Worm (Caenorhabditis elegans) whole organism, midembryonic: Measurements from ENCODE around the gene C25G6.3.

Experiments used
- T22C8.4 ChIP-seq: fragments of 200-800 bp; sonication (Bioruptor generic); IDR thresholded peaks from 2 replicates; pipeline ENCODE4 v1.3.6; 2022; ENCODE audit warnings: missing genetic modification characterization, missing compliant biosample characterization
- cog-1 ChIP-seq: sonication (generic microtip); optimal IDR thresholded peaks from 2 replicates; lab custom pipeline; 2016; ENCODE audit warnings: missing genetic modification characterization, missing compliant biosample characterization
- flt-1 ChIP-seq: fragments of 200-800 bp; sonication (Bioruptor generic); IDR thresholded peaks from 2 replicates; pipeline ENCODE4 v1.3.6; 2022; ENCODE audit warnings: missing genetic modification characterization, missing compliant biosample characterization
- klf-2 ChIP-seq: fragments of 200-800 bp; sonication (Bioruptor generic); conservative IDR thresholded peaks from 2 replicates; pipeline ENCODE4 v1.3.6; 2022; ENCODE audit warnings: missing genetic modification reagents, missing genetic modification characterization, missing compliant biosample characterization
- med-1 ChIP-seq: sonication (generic microtip); optimal IDR thresholded peaks from 2 replicates; lab custom pipeline; 2017; ENCODE audit warnings: missing genetic modification characterization, mild to moderate bottlenecking, missing compliant biosample characterization, antibody characterized with exemption, missing genetic modification reagents; ENCODE audit not compliant: insufficient read depth
- ref-1 ChIP-seq: fragments of 200-800 bp; sonication (Bioruptor generic); conservative IDR thresholded peaks from 2 replicates; pipeline ENCODE4 v1.3.6; 2022; ENCODE audit warnings: missing genetic modification reagents, missing genetic modification characterization, missing compliant biosample characterization
- tab-1 ChIP-seq: fragments of 200-800 bp; sonication (Bioruptor generic); IDR thresholded peaks from 2 replicates; pipeline ENCODE4 v1.3.6; 2022; ENCODE audit warnings: missing genetic modification characterization, missing compliant biosample characterization
- ztf-23 ChIP-seq: fragments of 200-800 bp; sonication (Bioruptor generic); IDR thresholded peaks from 2 replicates; pipeline ENCODE4 v1.3.6; 2022; ENCODE audit warnings: missing genetic modification reagents, missing genetic modification characterization, missing compliant biosample characterization
- ztf-29 ChIP-seq: fragments of 200-800 bp; sonication (Bioruptor generic); IDR thresholded peaks from 2 replicates; pipeline ENCODE4 v1.3.6; 2022; ENCODE audit warnings: missing genetic modification reagents, missing genetic modification characterization, missing compliant biosample characterization

C25G6.3 gene

DNA sequence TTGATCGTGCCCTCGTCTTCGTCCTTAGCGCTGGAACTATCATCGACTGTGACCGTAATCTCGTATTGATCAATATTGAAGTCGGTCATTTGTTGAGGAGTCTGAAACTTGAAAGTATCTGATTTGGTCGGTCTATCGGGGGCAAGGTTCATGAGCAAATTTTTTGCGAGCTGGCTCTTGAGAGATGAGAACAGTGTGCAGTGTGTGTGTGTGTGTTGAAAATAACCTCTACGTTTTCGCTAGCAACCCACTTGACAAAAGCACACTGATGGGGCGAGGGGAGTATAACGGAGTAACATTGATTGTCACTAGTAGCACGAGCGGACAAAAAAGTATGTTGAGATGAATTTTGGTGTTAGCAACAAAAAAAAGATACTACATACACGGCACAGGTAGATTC is at the start of gene C25G6.3:
TSS of gene C25G6.3 (minus strand) at position 101 of the 400 bp plus-strand sequence.
- TF ChIP-seq ztf-29 (GFP tag; lab: Robert Waterston, UW) = no peak
- TF ChIP-seq ztf-23 (GFP tag; lab: Robert Waterston, UW) = no peak
- TF ChIP-seq ref-1 (GFP tag; lab: Robert Waterston, UW) = no peak
- no peak for TF ChIP-seq flt-1
- TF ChIP-seq cog-1 (tag; lab: Kevin White, UChicago) = no peak
- no peak for TF ChIP-seq klf-2 (GFP tag; lab: Robert Waterston, UW)
- no peak for TF ChIP-seq tab-1 (GFP tag; lab: Robert Waterston, UW)
- no peak for TF ChIP-seq med-1
- no peak for TF ChIP-seq T22C8.4 (GFP tag; lab: Robert Waterston, UW)

- no peak for TF ChIP-seq klf-2 (GFP tag; lab: Robert Waterston, UW)
- TF ChIP-seq ref-1 (GFP tag; lab: Robert Waterston, UW) = no peak
- TF ChIP-seq ztf-29 (GFP tag; lab: Robert Waterston, UW) = no peak
These were observed 33.8 kb upstream of the C25G6.3 start, which contains the start of gene C52B11.5 for ce11 chrX:1272539-1272938. TSS of gene C52B11.5 (plus strand) at chrX:1272788.

DNA sequence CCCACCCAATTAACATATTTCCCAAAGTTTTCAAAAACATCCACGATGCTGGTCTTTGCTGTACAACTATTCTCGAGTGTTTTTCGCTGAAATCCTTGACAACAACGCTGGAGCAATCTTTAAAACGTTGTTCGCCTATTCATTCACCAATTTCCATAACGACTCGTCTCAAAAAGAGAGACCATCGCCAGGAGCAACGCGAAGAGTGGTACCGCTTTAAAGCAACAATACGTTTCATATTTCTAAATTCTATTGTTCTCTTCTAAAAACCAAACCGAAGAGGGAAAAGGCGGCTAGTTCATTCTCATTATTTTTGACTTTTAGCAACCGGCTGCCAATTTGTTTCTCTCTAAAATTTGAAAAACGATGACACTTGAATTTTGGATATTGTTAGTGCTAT is 31.9 kb upstream of the C25G6.3 start, which contains the start of gene C25G6.1:
TSS of gene C25G6.1 (plus strand) at position 301 of the 400 bp plus-strand sequence.
- TF ChIP-seq tab-1 (GFP tag; lab: Robert Waterston, UW) = no peak
- TF ChIP-seq med-1 = no peak
- no peak for TF ChIP-seq ztf-23 (GFP tag; lab: Robert Waterston, UW)
- no peak for TF ChIP-seq klf-2 (GFP tag; lab: Robert Waterston, UW)
- no peak for TF ChIP-seq cog-1 (tag; lab: Kevin White, UChicago)
- TF ChIP-seq T22C8.4 (GFP tag; lab: Robert Waterston, UW) = no peak

DNA sequence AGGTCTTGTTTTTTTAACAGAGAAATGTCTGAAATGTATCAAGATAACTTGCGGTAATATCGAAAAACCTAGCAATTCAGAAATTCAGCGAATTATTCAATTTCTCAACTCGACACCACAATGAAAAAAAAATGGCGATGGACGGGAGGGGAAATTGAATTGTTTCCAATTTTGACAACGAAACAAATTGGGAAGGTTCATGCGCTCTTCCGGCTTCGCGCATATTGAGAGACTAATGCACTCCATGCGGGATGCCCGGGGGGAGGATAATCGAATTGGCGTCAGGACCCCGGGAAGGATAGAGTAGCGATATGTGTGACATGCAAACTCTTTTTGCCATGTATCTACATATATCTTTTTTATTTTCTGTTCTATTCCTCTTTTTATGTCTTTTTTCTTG is 26.6 kb upstream of the C25G6.3 start:
- TF ChIP-seq med-1 (no peak), T22C8.4 (GFP tag; lab: Robert Waterston, UW) (no peak), cog-1 (tag; lab: Kevin White, UChicago) (no peak), klf-2 (GFP tag; lab: Robert Waterston, UW) (no peak), ztf-29 (GFP tag; lab: Robert Waterston, UW) (no peak), tab-1 (GFP tag; lab: Robert Waterston, UW) (no peak), ztf-23 (GFP tag; lab: Robert Waterston, UW) (no peak), ref-1 (GFP tag; lab: Robert Waterston, UW) (no peak), flt-1 (no peak)

ce11 chrX:1257668-1258067 is 19.0 kb upstream of the C25G6.3 start:
- TF ChIP-seq cog-1 (tag; lab: Kevin White, UChicago) (no peak), tab-1 (GFP tag; lab: Robert Waterston, UW) (no peak), flt-1 (no peak), ztf-29 (GFP tag; lab: Robert Waterston, UW) (no peak), med-1 (no peak), T22C8.4 (GFP tag; lab: Robert Waterston, UW) (no peak), klf-2 (GFP tag; lab: Robert Waterston, UW) (no peak), ztf-23 (GFP tag; lab: Robert Waterston, UW) (no peak), ref-1 (GFP tag; lab: Robert Waterston, UW) (no peak)

ce11 chrX:1255547-1255946 is 16.8 kb upstream of the C25G6.3 start, which contains the start of gene npr-11:
TSS of gene npr-11 (minus strand) at chrX:1255647.
- no peak for TF ChIP-seq ztf-23 (GFP tag; lab: Robert Waterston, UW)
- no peak for TF ChIP-seq cog-1 (tag; lab: Kevin White, UChicago)
- TF ChIP-seq ref-1 (GFP tag; lab: Robert Waterston, UW) = no peak

ce11 chrX:1249738-1250137 is 11.0 kb upstream of the C25G6.3 start, which contains the start of gene C25G6.4:
TSS of gene C25G6.4 (minus strand) at chrX:1249838.
- no peak for TF ChIP-seq tab-1 (GFP tag; lab: Robert Waterston, UW)
- no peak for TF ChIP-seq cog-1 (tag; lab: Kevin White, UChicago)
- TF ChIP-seq T22C8.4 (GFP tag; lab: Robert Waterston, UW) = no peak
- TF ChIP-seq ztf-23 (GFP tag; lab: Robert Waterston, UW) = no peak
- TF ChIP-seq klf-2 (GFP tag; lab: Robert Waterston, UW) = no peak
- no peak for TF ChIP-seq ref-1 (GFP tag; lab: Robert Waterston, UW)
- TF ChIP-seq ztf-29 (GFP tag; lab: Robert Waterston, UW) = no peak
- no peak for TF ChIP-seq flt-1
- TF ChIP-seq med-1 = no peak

- TF ChIP-seq med-1 = no peak
- TF ChIP-seq ztf-23 (GFP tag; lab: Robert Waterston, UW) = no peak
- TF ChIP-seq ref-1 (GFP tag; lab: Robert Waterston, UW) = no peak
- TF ChIP-seq tab-1 (GFP tag; lab: Robert Waterston, UW) = no peak
- no peak for TF ChIP-seq klf-2 (GFP tag; lab: Robert Waterston, UW)
- TF ChIP-seq flt-1 = no peak
- TF ChIP-seq ztf-29 (GFP tag; lab: Robert Waterston, UW) = no peak
- TF ChIP-seq cog-1 (tag; lab: Kevin White, UChicago) = no peak
- TF ChIP-seq T22C8.4 (GFP tag; lab: Robert Waterston, UW) = no peak
These were observed 7.0 kb upstream of the C25G6.3 start, which contains the start of gene tsp-9 for ce11 chrX:1245717-1246116. TSS of gene tsp-9 (plus strand) at chrX:1246017.

ce11 chrX:1244235-1244634 is 5.5 kb upstream of the C25G6.3 start:
- TF ChIP-seq T22C8.4 (GFP tag; lab: Robert Waterston, UW) (peak; percentile 70), flt-1 (0 out of 2 replicates have a peak, but pooled peaks have one; percentile 20), klf-2 (GFP tag; lab: Robert Waterston, UW) (no peak)

DNA sequence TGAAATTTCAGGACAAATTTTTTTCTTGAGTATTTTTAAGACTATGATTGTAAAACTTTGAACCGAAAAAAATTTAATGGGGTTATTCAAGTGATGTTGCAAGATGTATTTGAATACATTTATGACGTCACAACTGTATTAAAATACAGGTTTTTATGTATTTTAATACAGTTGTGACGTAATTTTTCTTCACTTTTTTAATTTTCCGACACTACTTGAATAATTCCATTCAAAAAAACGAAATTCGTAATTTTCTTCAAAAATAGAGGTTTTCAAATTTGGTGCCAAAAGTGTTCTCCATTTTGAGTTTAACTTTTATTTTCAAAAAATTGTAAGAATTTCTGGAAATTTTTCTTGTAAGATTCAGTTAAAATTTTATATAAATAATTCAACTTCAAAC is 4.1 kb upstream of the C25G6.3 start:
- TF ChIP-seq ztf-29 (GFP tag; lab: Robert Waterston, UW) = no peak
- TF ChIP-seq ref-1 (GFP tag; lab: Robert Waterston, UW) = no peak
